Worm (Caenorhabditis elegans): Measurements from ENCODE around the gene B0244.5.

B0244.5 gene

ce11 chrIII:5705228-5705888 lies 39.3 kb upstream of the B0244.5 start, which contains the start of gene swp-1:
Gene swp-1 (minus strand): TSS chrIII:5705525.
- TF ChIP-seq nhr-90 (tag; optimal IDR thresholded peaks at IDR 0.05), result no peak
- TF ChIP-seq B0019.2 (GFP tag; conservative IDR thresholded peaks at IDR 0.05), result no peak
- TF ChIP-seq ztf-6 (GFP tag; IDR thresholded peaks at IDR 0.05), result no peak
- TF ChIP-seq hsf-1 (GFP tag; IDR thresholded peaks at IDR 0.05), result peak; percentile 60
- no peak for TF ChIP-seq egl-18 (GFP tag; IDR thresholded peaks at IDR 0.05)
- TF ChIP-seq K11D2.4 (GFP tag; IDR thresholded peaks at IDR 0.05), result no peak
- TF ChIP-seq ceh-58 (GFP tag; IDR thresholded peaks at IDR 0.05), result no peak
- TF ChIP-seq ceh-27 (GFP tag; optimal IDR thresholded peaks at IDR 0.05), result no peak
- TF ChIP-seq nhr-27 (tag; optimal IDR thresholded peaks at IDR 0.05), result no peak
- TF ChIP-seq attf-3 (GFP tag; conservative IDR thresholded peaks at IDR 0.05), result no peak
- TF ChIP-seq T07F8.4 (tag; optimal IDR thresholded peaks at IDR 0.05), result no peak
- peak; percentile 65 for TF ChIP-seq lin-54 (GFP tag; optimal IDR thresholded peaks at IDR 0.05)
- TF ChIP-seq akir-1 (GFP tag; optimal IDR thresholded peaks at IDR 0.05), result no peak
- peak in 1 of 3 experiments; percentile 10 for TF ChIP-seq lin-35 (GFP tag; optimal IDR thresholded peaks at IDR 0.05)
- no peak for TF ChIP-seq attf-5 (GFP tag; optimal IDR thresholded peaks at IDR 0.05)
- TF ChIP-seq Y67H2A.10 (GFP tag; conservative IDR thresholded peaks at IDR 0.05), result no peak
- no peak for TF ChIP-seq B0261.1 (tag; optimal IDR thresholded peaks at IDR 0.05)
- no peak for TF ChIP-seq ztf-3 (GFP tag; optimal IDR thresholded peaks at IDR 0.05)
- TF ChIP-seq ztf-25 (GFP tag; IDR thresholded peaks at IDR 0.05), result no peak
- no peak for TF ChIP-seq nfya-2 (GFP tag; IDR thresholded peaks at IDR 0.05)
- TF ChIP-seq ztf-22 (GFP tag; optimal IDR thresholded peaks at IDR 0.05), result no peak
- no peak for TF ChIP-seq gei-17 (GFP tag; optimal IDR thresholded peaks at IDR 0.05)
- TF ChIP-seq Y56A3A.18 (GFP tag; IDR thresholded peaks at IDR 0.05), result no peak
- no peak for TF ChIP-seq nfya-1 (tag; optimal IDR thresholded peaks at IDR 0.05; ENCODE audit: borderline replicate concordance, insufficient read depth)
- TF ChIP-seq dpl-1 (GFP tag; optimal IDR thresholded peaks at IDR 0.05), result no peak
- no peak for TF ChIP-seq repo-1 (tag; optimal IDR thresholded peaks at IDR 0.05)
- TF ChIP-seq chd-7 (tag; optimal IDR thresholded peaks at IDR 0.05), result no peak
- TF ChIP-seq nfyb-1 (GFP tag; IDR thresholded peaks at IDR 0.05), result no peak
- TF ChIP-seq Y79H2A.3 (GFP tag; conservative IDR thresholded peaks at IDR 0.05), result no peak
- no peak for TF ChIP-seq ceh-79 (tag; optimal IDR thresholded peaks at IDR 0.05)
- TF ChIP-seq B0035.1 (tag; optimal IDR thresholded peaks at IDR 0.05), result no peak
- no peak for TF ChIP-seq aptf-2 (GFP tag; conservative IDR thresholded peaks at IDR 0.05)
- TF ChIP-seq hrde-1 (tag; optimal IDR thresholded peaks at IDR 0.05; ENCODE audit: borderline replicate concordance), result peak; percentile 12
- TF ChIP-seq mxl-1 (tag; optimal IDR thresholded peaks at IDR 0.05), result no peak
- TF ChIP-seq ZK185.1 (tag; optimal IDR thresholded peaks at IDR 0.05; ENCODE audit: poor library complexity, severe bottlenecking), result no peak
- no peak for TF ChIP-seq snpc-3.4 (tag; optimal IDR thresholded peaks at IDR 0.05)
- no peak for TF ChIP-seq somi-1 (GFP tag; optimal IDR thresholded peaks at IDR 0.05)
- TF ChIP-seq lag-1 (GFP tag; IDR thresholded peaks at IDR 0.05), result no peak
- TF ChIP-seq tbp1 (GFP tag; optimal IDR thresholded peaks at IDR 0.05), result peak; percentile 28
- no peak for TF ChIP-seq mel-28 (tag; optimal IDR thresholded peaks at IDR 0.05; ENCODE audit: borderline replicate concordance)
- TF ChIP-seq F10E7.11 (tag; optimal IDR thresholded peaks at IDR 0.05), result no peak
- no peak for TF ChIP-seq ets-4 (GFP tag; optimal IDR thresholded peaks at IDR 0.05)
- no peak for TF ChIP-seq let-607 (tag; optimal IDR thresholded peaks at IDR 0.05)
- TF ChIP-seq mcd-1 (GFP tag; IDR thresholded peaks at IDR 0.05), result no peak
- TF ChIP-seq fkh-3 (tag; optimal IDR thresholded peaks at IDR 0.05), result no peak
- no peak for TF ChIP-seq zfh-2 (GFP tag; conservative IDR thresholded peaks at IDR 0.05)
- no peak for TF ChIP-seq snpc-1.3 (tag; optimal IDR thresholded peaks at IDR 0.05; ENCODE audit: insufficient read depth)

Measured in whole organism, young adult.